Worm (Caenorhabditis elegans) whole organism, mixed stage, embryonic: ENCODE results near the gene R04B5.7.

Experiments
- elt-1 ChIP-seq: sonication (generic microtip); optimal IDR thresholded peaks from 2 replicates; lab custom pipeline; 2017; ENCODE audit warnings: missing genetic modification characterization, mild to moderate bottlenecking, missing compliant biosample characterization, antibody characterized with exemption, moderate library complexity, borderline replicate concordance; ENCODE audit not compliant: insufficient read depth
- ham-2 ChIP-seq: fragments of 200-800 bp; sonication (Bioruptor generic); optimal IDR thresholded peaks from 2 replicates; lab custom pipeline; 2018; ENCODE audit warnings: mild to moderate bottlenecking, missing genetic modification characterization, missing compliant biosample characterization
- snpc-4 ChIP-seq: fragments of 150-350 bp; optimal IDR thresholded peaks from 2 replicates; lab custom pipeline; 2014; ENCODE audit warnings: missing biosample characterization, missing genetic modification characterization
- ztf-11 ChIP-seq: fragments of 150-350 bp; optimal IDR thresholded peaks from 2 replicates; lab custom pipeline; 2014; ENCODE audit warnings: missing biosample characterization, missing genetic modification characterization

ce11 chrV:10083999-10084468 lies 6.3 kb downstream of the R04B5.7 start, which contains the start of gene nhr-12:
- no peak for TF ChIP-seq snpc-4 (tag; lab: Kevin White, UChicago)
- no peak for TF ChIP-seq ham-2 (GFP tag; lab: Kevin White, UChicago)
- no peak for TF ChIP-seq ztf-11 (tag; lab: Kevin White, UChicago)
- no peak for TF ChIP-seq elt-1
